Fruit fly (Drosophila melanogaster) whole organism, embryonic: ENCODE data around the gene Jarid2.
A peak's percentile ranks its signal among the peaks of the same experiment; 100 is the strongest.

ENCODE experiments used
- Atf-2 ChIP-seq: fragments of 200-800 bp; sonication (Bioruptor generic); optimal IDR thresholded peaks from 2 replicates; lab custom pipeline; 2016; ENCODE audit warnings: missing biosample characterization, missing genetic modification characterization
- BtbVII ChIP-seq: fragments of 200-800 bp; sonication (Bioruptor generic); optimal IDR thresholded peaks from 3 replicates; lab custom pipeline; 2017; ENCODE audit warnings: missing biosample characterization, mild to moderate bottlenecking, missing genetic modification characterization
- CG10979 ChIP-seq: fragments of 200-800 bp; sonication (Bioruptor generic); optimal IDR thresholded peaks from 2 replicates; lab custom pipeline; 2018; ENCODE audit warnings: missing biosample characterization, mild to moderate bottlenecking, missing genetic modification characterization, moderate library complexity
- CG11247 ChIP-seq: fragments of 200-800 bp; sonication (Bioruptor generic); IDR thresholded peaks from 2 replicates; pipeline ENCODE4 v1.3.6; 2022; ENCODE audit warnings: missing biosample characterization, missing genetic modification characterization
- CG11723 ChIP-seq: fragments of 200-800 bp; sonication (Bioruptor generic); optimal IDR thresholded peaks from 2 replicates; lab custom pipeline; 2017; ENCODE audit warnings: missing biosample characterization, mild to moderate bottlenecking, missing genetic modification characterization
- CG13894 ChIP-seq: fragments of 200-800 bp; sonication (Bioruptor generic); optimal IDR thresholded peaks from 3 replicates; lab custom pipeline; 2018; ENCODE audit warnings: missing biosample characterization, mild to moderate bottlenecking, missing genetic modification characterization, moderate library complexity
- CG14667 ChIP-seq: fragments of 200-800 bp; sonication (Bioruptor generic); IDR thresholded peaks from 2 replicates; pipeline ENCODE4 v1.3.6; 2022; ENCODE audit warnings: missing biosample characterization, missing genetic modification characterization
- CG1529 ChIP-seq: fragments of 200-800 bp; sonication (Bioruptor generic); optimal IDR thresholded peaks from 3 replicates; lab custom pipeline; 2018; ENCODE audit warnings: missing biosample characterization, missing genetic modification characterization
- CG16863 ChIP-seq: fragments of 200-800 bp; sonication (Bioruptor generic); optimal IDR thresholded peaks from 3 replicates; lab custom pipeline; 2016; ENCODE audit warnings: missing biosample characterization, missing genetic modification characterization
- CG17385 ChIP-seq: fragments of 200-800 bp; sonication (Bioruptor generic); optimal IDR thresholded peaks from 3 replicates; lab custom pipeline; 2018; ENCODE audit warnings: missing biosample characterization, mild to moderate bottlenecking, missing genetic modification characterization
- CG17568 ChIP-seq: fragments of 200-800 bp; sonication (Bioruptor generic); optimal IDR thresholded peaks from 2 replicates; lab custom pipeline; 2018; ENCODE audit warnings: missing biosample characterization, mild to moderate bottlenecking, missing genetic modification characterization, moderate library complexity
- CG1792 ChIP-seq: fragments of 200-800 bp; sonication (Bioruptor generic); optimal IDR thresholded peaks from 2 replicates; lab custom pipeline; 2016; ENCODE audit warnings: missing biosample characterization, missing genetic modification characterization
- CG18011 ChIP-seq: fragments of 200-800 bp; sonication (Bioruptor generic); optimal IDR thresholded peaks from 2 replicates; lab custom pipeline; 2017; ENCODE audit warnings: missing biosample characterization, missing genetic modification characterization, mild to moderate bottlenecking, moderate library complexity, missing genotype
- CG30020 ChIP-seq: fragments of 200-800 bp; optimal IDR thresholded peaks from 2 replicates; lab custom pipeline; 2019; ENCODE audit warnings: missing biosample characterization, mild to moderate bottlenecking, missing genetic modification characterization, moderate library complexity
- CG3407 ChIP-seq: fragments of 200-800 bp; sonication (Bioruptor generic); optimal IDR thresholded peaks from 2 replicates; lab custom pipeline; 2018; ENCODE audit warnings: missing biosample characterization, mild to moderate bottlenecking, missing genetic modification characterization
- CG3995 ChIP-seq: fragments of 200-800 bp; sonication (Bioruptor generic); optimal IDR thresholded peaks from 3 replicates; lab custom pipeline; 2016; ENCODE audit warnings: missing biosample characterization, missing genetic modification characterization
- CG4707 ChIP-seq: fragments of 200-800 bp; sonication (Bioruptor generic); optimal IDR thresholded peaks from 2 replicates; lab custom pipeline; 2018; ENCODE audit warnings: missing biosample characterization, mild to moderate bottlenecking, missing genetic modification characterization, moderate library complexity
- CG7839 ChIP-seq: fragments of 200-800 bp; sonication (Bioruptor generic); optimal IDR thresholded peaks from 3 replicates; lab custom pipeline; 2018; ENCODE audit warnings: missing biosample characterization, mild to moderate bottlenecking, missing genetic modification characterization, moderate library complexity
- CG7987 ChIP-seq: fragments of 200-800 bp; sonication (Bioruptor generic); optimal IDR thresholded peaks from 2 replicates; lab custom pipeline; 2018; ENCODE audit warnings: missing biosample characterization, mild to moderate bottlenecking, missing genetic modification characterization, moderate library complexity
- CG8388 ChIP-seq: fragments of 200-800 bp; sonication (Bioruptor generic); optimal IDR thresholded peaks from 2 replicates; lab custom pipeline; 2019; ENCODE audit warnings: missing biosample characterization, mild to moderate bottlenecking, missing genetic modification characterization, moderate library complexity
- Dad ChIP-seq: fragments of 200-800 bp; sonication (Bioruptor generic); optimal IDR thresholded peaks from 3 replicates; lab custom pipeline; 2016; ENCODE audit warnings: missing biosample characterization, missing genetic modification characterization
- Dll ChIP-seq: fragments of 200-800 bp; sonication (Bioruptor generic); IDR thresholded peaks from 4 replicates; pipeline ENCODE4 v1.3.6; 2022; ENCODE audit warnings: missing biosample characterization, missing genetic modification characterization; ENCODE audit not compliant: partially characterized antibody
- Fer2 ChIP-seq: fragments of 200-800 bp; sonication (Bioruptor generic); optimal IDR thresholded peaks from 2 replicates; lab custom pipeline; 2018; ENCODE audit warnings: missing biosample characterization, mild to moderate bottlenecking, missing genetic modification characterization, moderate library complexity
- Hr39 ChIP-seq: fragments of >200 bp; optimal IDR thresholded peaks from 2 replicates; lab custom pipeline; 2017
- Max ChIP-seq: fragments of 200-800 bp; sonication (Bioruptor generic); optimal IDR thresholded peaks from 2 replicates; lab custom pipeline; 2016; ENCODE audit warnings: missing biosample characterization, mild to moderate bottlenecking, missing genetic modification characterization
- Mrtf ChIP-seq: fragments of 200-800 bp; sonication (Bioruptor generic); IDR thresholded peaks from 3 replicates; pipeline ENCODE4 v1.3.6; 2022; ENCODE audit warnings: missing biosample characterization, missing genetic modification characterization
- NFAT ChIP-seq: fragments of 200-800 bp; sonication (Bioruptor generic); IDR thresholded peaks from 2 replicates; pipeline ENCODE4 v1.3.6; 2022; ENCODE audit warnings: missing biosample characterization, missing genetic modification characterization
- Pdp1 ChIP-seq, 2 experiments: fragments of 200-800 bp; sonication (Bioruptor generic); optimal IDR thresholded peaks; 3 replicates each; lab custom pipeline; 2016; ENCODE audit warnings: missing biosample characterization in 2 of 2, missing genetic modification characterization in 2 of 2, mild to moderate bottlenecking in 1 of 2, moderate library complexity in 1 of 2
- Rfx ChIP-seq: fragments of 200-800 bp; sonication (Bioruptor generic); IDR thresholded peaks from 2 replicates; pipeline ENCODE4 v1.3.6; 2022; ENCODE audit warnings: missing biosample characterization, missing genetic modification characterization
- amos ChIP-seq: fragments of 200-800 bp; sonication (Bioruptor generic); IDR thresholded peaks from 2 replicates; pipeline ENCODE4 v1.3.6; 2022; ENCODE audit warnings: missing biosample characterization, missing genetic modification characterization; ENCODE audit not compliant: partially characterized antibody
- bbx ChIP-seq: fragments of 200-800 bp; sonication (Bioruptor generic); IDR thresholded peaks from 2 replicates; pipeline ENCODE4 v1.3.6; 2022; ENCODE audit warnings: missing biosample characterization, missing genetic modification characterization; ENCODE audit not compliant: partially characterized antibody
- chinmo ChIP-seq: fragments of 200-800 bp; sonication (Bioruptor generic); IDR thresholded peaks from 4 replicates; pipeline ENCODE4 v1.3.6; 2022; ENCODE audit warnings: missing biosample characterization, missing genetic modification characterization; ENCODE audit not compliant: partially characterized antibody
- ci ChIP-seq: fragments of 200-800 bp; sonication (Bioruptor generic); IDR thresholded peaks from 3 replicates; pipeline ENCODE4 v1.3.6; 2022; ENCODE audit warnings: missing biosample characterization, missing genetic modification characterization
- corto ChIP-seq: fragments of 200-800 bp; sonication (Bioruptor generic); optimal IDR thresholded peaks from 2 replicates; lab custom pipeline; 2016; ENCODE audit warnings: missing biosample characterization, mild to moderate bottlenecking, missing genetic modification characterization, moderate library complexity
- crc ChIP-seq: fragments of 200-800 bp; sonication (Bioruptor generic); optimal IDR thresholded peaks from 2 replicates; lab custom pipeline; 2016; ENCODE audit warnings: missing biosample characterization, missing genetic modification characterization
- ems ChIP-seq: fragments of 200-800 bp; sonication (Bioruptor generic); optimal IDR thresholded peaks from 3 replicates; lab custom pipeline; 2016; ENCODE audit warnings: missing biosample characterization, missing genetic modification characterization
- fd3F ChIP-seq: fragments of 200-800 bp; sonication (Bioruptor generic); optimal IDR thresholded peaks from 2 replicates; lab custom pipeline; 2018; ENCODE audit warnings: missing biosample characterization, mild to moderate bottlenecking, missing genetic modification characterization, moderate library complexity
- gce ChIP-seq: fragments of 200-800 bp; sonication (Bioruptor generic); IDR thresholded peaks from 3 replicates; pipeline ENCODE4 v1.3.6; 2022; ENCODE audit warnings: missing biosample characterization, missing genetic modification characterization
- grn ChIP-seq: fragments of 200-800 bp; sonication (Bioruptor generic); optimal IDR thresholded peaks from 3 replicates; lab custom pipeline; 2017; ENCODE audit warnings: missing biosample characterization, missing genetic modification characterization
- hbn ChIP-seq: fragments of 200-800 bp; sonication (Bioruptor generic); IDR thresholded peaks from 2 replicates; pipeline ENCODE4 v1.3.6; 2022; ENCODE audit warnings: missing biosample characterization, missing genetic modification characterization; ENCODE audit not compliant: partially characterized antibody
- hkb ChIP-seq, 2 experiments: fragments of 200-800 bp in 1 of 2; fragments of >200 bp in 1 of 2; sonication (Bioruptor generic) in 1 of 2; IDR thresholded peaks in 1 of 2; optimal IDR thresholded peaks in 1 of 2; 2 replicates each; pipeline versions ENCODE4 v1.3.6 to Lab custom; 2017 to 2022; ENCODE audit warnings: missing biosample characterization in 1 of 2, missing genetic modification characterization in 1 of 2
- lmd ChIP-seq: fragments of 200-800 bp; sonication (Bioruptor generic); IDR thresholded peaks from 2 replicates; pipeline ENCODE4 v1.3.6; 2022; ENCODE audit warnings: missing biosample characterization, missing genetic modification characterization
- psq ChIP-seq: fragments of 200-800 bp; sonication (Bioruptor generic); optimal IDR thresholded peaks from 2 replicates; lab custom pipeline; 2017; ENCODE audit warnings: missing biosample characterization, missing genetic modification characterization
- run ChIP-seq: fragments of 200-800 bp; sonication (Bioruptor generic); optimal IDR thresholded peaks from 3 replicates; lab custom pipeline; 2018; ENCODE audit warnings: missing biosample characterization, mild to moderate bottlenecking, missing genetic modification characterization
- stc ChIP-seq: fragments of 200-800 bp; sonication (Bioruptor generic); IDR thresholded peaks from 2 replicates; pipeline ENCODE4 v1.3.6; 2022; ENCODE audit warnings: missing biosample characterization, missing genetic modification characterization
- tll ChIP-seq, 2 experiments: fragments of 200-800 bp in 1 of 2; fragments of >200 bp in 1 of 2; sonication (Bioruptor generic) in 1 of 2; optimal IDR thresholded peaks; 2 replicates each; lab custom pipeline; 2017 to 2019; ENCODE audit warnings: missing biosample characterization in 2 of 2, missing genetic modification characterization in 2 of 2, mild to moderate bottlenecking in 1 of 2, moderate library complexity in 1 of 2
- twi ChIP-seq: fragments of 200-800 bp; optimal IDR thresholded peaks from 2 replicates; lab custom pipeline; 2019; ENCODE audit warnings: missing biosample characterization, mild to moderate bottlenecking, missing genetic modification characterization, moderate library complexity
- unc-4 ChIP-seq: fragments of 200-800 bp; sonication (Bioruptor generic); IDR thresholded peaks from 2 replicates; pipeline ENCODE4 v1.3.6; 2022; ENCODE audit warnings: missing biosample characterization, missing genetic modification characterization; ENCODE audit not compliant: partially characterized antibody
- wek ChIP-seq: fragments of 200-800 bp; sonication (Bioruptor generic); optimal IDR thresholded peaks from 3 replicates; lab custom pipeline; 2018; ENCODE audit warnings: missing biosample characterization, mild to moderate bottlenecking, missing genetic modification characterization, moderate library complexity

Gene Jarid2

dm6 chr3L:9455819-9456388, 20.9 kb upstream of the Jarid2 start, which contains the start of the genes phol and CG3552 (continued):
- TF ChIP-seq psq (GFP tag; lab: Kevin White, UChicago) = no peak
- TF ChIP-seq wek = no peak
- TF ChIP-seq CG11723 (GFP tag; lab: Kevin White, UChicago) = no peak
- TF ChIP-seq tll (GFP tag; optimal IDR thresholded peaks at IDR 0.05; lab: Kevin White, UChicago) = peak in 1 of 2 experiments; percentile 13
- no peak for TF ChIP-seq CG1792 (GFP tag; lab: Kevin White, UChicago)
- TF ChIP-seq CG3407 (GFP tag; lab: Kevin White, UChicago) = no peak
- TF ChIP-seq twi (tag; lab: Kevin White, UChicago) = no peak
- TF ChIP-seq gce = no peak
- peak; percentile 30; the same call in 1 of the 3 replicates for TF ChIP-seq ci
- TF ChIP-seq run (tag; lab: Kevin White, UChicago) = no peak
- peak in 1 of 2 experiments; percentile 31 for TF ChIP-seq Pdp1 (GFP tag; optimal IDR thresholded peaks at IDR 0.05; lab: Kevin White, UChicago)
- TF ChIP-seq CG17385 (GFP tag; lab: Kevin White, UChicago) = peak; percentile 29
- TF ChIP-seq lmd = no peak
- TF ChIP-seq Fer2 (tag; lab: Kevin White, UChicago) = no peak
- 0 out of 4 replicates have a peak, but pooled peaks have one; percentile 36 for TF ChIP-seq chinmo (GFP tag; lab: Robert Waterston, UW)
- TF ChIP-seq hkb (optimal IDR thresholded peaks at IDR 0.05; lab: Kevin White, UChicago) = peak; percentile 3
- no peak for TF ChIP-seq hkb (GFP tag; IDR thresholded peaks at IDR 0.05; lab: Robert Waterston, UW)
- TF ChIP-seq grn (GFP tag; lab: Kevin White, UChicago) = no peak
- no peak for TF ChIP-seq CG1529 (GFP tag; lab: Kevin White, UChicago)
- TF ChIP-seq amos (GFP tag; lab: Robert Waterston, UW) = no peak; the same call in none of the 2 replicates
- TF ChIP-seq crc = no peak
- TF ChIP-seq unc-4 (GFP tag; lab: Robert Waterston, UW) = peak; percentile 43
- no peak for TF ChIP-seq CG17568 (GFP tag; lab: Kevin White, UChicago)
- no peak for TF ChIP-seq CG4707 (GFP tag; lab: Kevin White, UChicago)
- no peak for TF ChIP-seq ems (GFP tag; lab: Kevin White, UChicago)
- TF ChIP-seq Dad (GFP tag; lab: Kevin White, UChicago) = no peak
- TF ChIP-seq Hr39 (lab: Kevin White, UChicago) = no peak
- TF ChIP-seq Max (GFP tag; lab: Kevin White, UChicago) = no peak
- TF ChIP-seq Rfx (GFP tag; lab: Robert Waterston, UW) = no peak
- TF ChIP-seq CG7839 (tag; lab: Kevin White, UChicago) = no peak
- TF ChIP-seq CG3995 (GFP tag; lab: Kevin White, UChicago) = no peak
- TF ChIP-seq CG16863 = no peak
- TF ChIP-seq stc (GFP tag; lab: Robert Waterston, UW) = no peak
- TF ChIP-seq Mrtf (GFP tag; lab: Robert Waterston, UW) = no peak
- TF ChIP-seq hbn (GFP tag; lab: Robert Waterston, UW) = no peak
- TF ChIP-seq CG14667 (GFP tag; lab: Robert Waterston, UW) = no peak
- peak; percentile 4 for TF ChIP-seq Atf-2 (GFP tag; lab: Kevin White, UChicago)
- TF ChIP-seq BtbVII (GFP tag; lab: Kevin White, UChicago) = no peak
- TF ChIP-seq CG10979 = peak; percentile 7
- TF ChIP-seq NFAT (GFP tag; lab: Robert Waterston, UW) = no peak
- peak; percentile 22 for TF ChIP-seq CG13894 (tag; lab: Kevin White, UChicago)
- peak; percentile 52; the same call in 1 of the 4 replicates for TF ChIP-seq Dll (GFP tag; lab: Robert Waterston, UW)
- TF ChIP-seq CG18011 (GFP tag; lab: Kevin White, UChicago) = no peak
- peak; percentile 59 for TF ChIP-seq CG30020 (tag; lab: Kevin White, UChicago)
- no peak for TF ChIP-seq fd3F (GFP tag; lab: Kevin White, UChicago)
- TF ChIP-seq bbx (GFP tag; lab: Robert Waterston, UW) = 0 out of 2 replicates have a peak, but pooled peaks have one; percentile 27
- no peak for TF ChIP-seq corto (GFP tag; lab: Kevin White, UChicago)
- no peak for TF ChIP-seq CG11247 (GFP tag; lab: Robert Waterston, UW)
- TF ChIP-seq CG8388 (GFP tag; lab: Kevin White, UChicago) = no peak
- TF ChIP-seq CG7987 (GFP tag; lab: Kevin White, UChicago) = no peak
